Worm (Caenorhabditis elegans): ENCODE measurements around the gene T01B6.1.

Gene T01B6.1

ce11 chrX:2381282-2381681 is 45.8 kb downstream of the T01B6.1 start, which contains the start of gene F47G3.4:
TSS of gene F47G3.4 (plus strand) at chrX:2381582.
- TF ChIP-seq duxl-1 (tag; optimal IDR thresholded peaks at IDR 0.05; ENCODE audit: poor library complexity) (no peak), mdt-29 (GFP tag; IDR thresholded peaks at IDR 0.05) (no peak), Y75B8A.6 (GFP tag; IDR thresholded peaks at IDR 0.05) (no peak), F44E2.7 (GFP tag; IDR thresholded peaks at IDR 0.05) (no peak), dmd-9 (GFP tag; IDR thresholded peaks at IDR 0.05) (no peak)

- TF ChIP-seq dmd-9 (GFP tag; IDR thresholded peaks at IDR 0.05) (no peak), snpc-4 (tag; optimal IDR thresholded peaks at IDR 0.05) (no peak), lin-1 (GFP tag; IDR thresholded peaks at IDR 0.05) (no peak), ctbp-1 (GFP tag; IDR thresholded peaks at IDR 0.05) (no peak), mdl-1 (tag; optimal IDR thresholded peaks at IDR 0.05) (peak in 1 of 2 experiments; percentile 31), Y5F2A.4 (GFP tag; optimal IDR thresholded peaks at IDR 0.05) (no peak), saeg-2 (GFP tag; IDR thresholded peaks at IDR 0.05) (no peak), pqm-1 (tag; optimal IDR thresholded peaks at IDR 0.05) (no peak), egl-27 (tag; optimal IDR thresholded peaks at IDR 0.05) (no peak), rbr-2 (tag; optimal IDR thresholded peaks at IDR 0.05) (peak; percentile 54), lin-39 (tag; optimal IDR thresholded peaks at IDR 0.05) (no peak), attf-4 (tag; optimal IDR thresholded peaks at IDR 0.05) (no peak), unc-39 (tag; optimal IDR thresholded peaks at IDR 0.05) (no peak), madf-9 (GFP tag; conservative IDR thresholded peaks at IDR 0.05) (no peak), mxl-3 (GFP tag; optimal IDR thresholded peaks at IDR 0.05) (peak; percentile 5), nhr-102 (tag; optimal IDR thresholded peaks at IDR 0.05) (peak; percentile 42), php-3 (GFP tag; IDR thresholded peaks at IDR 0.05) (no peak), ama-1 (optimal IDR thresholded peaks at IDR 0.05) (no peak), F37D6.2 (tag; optimal IDR thresholded peaks at IDR 0.05) (peak; percentile 9), daf-12 (tag; optimal IDR thresholded peaks at IDR 0.05) (no peak), nhr-28 (tag; optimal IDR thresholded peaks at IDR 0.05) (peak; percentile 55), nhr-77 (tag; optimal IDR thresholded peaks at IDR 0.05) (peak; percentile 9), Y105C5A.15 (GFP tag; IDR thresholded peaks at IDR 0.05) (no peak), pha-4 (GFP tag; IDR thresholded peaks at IDR 0.05) (no peak), pha-4 (tag; optimal IDR thresholded peaks at IDR 0.05) (no peak), ztf-7 (tag; optimal IDR thresholded peaks at IDR 0.05) (peak; percentile 15), lim-7 (GFP tag; IDR thresholded peaks at IDR 0.05) (no peak), unc-130 (GFP tag; optimal IDR thresholded peaks at IDR 0.05) (no peak), aha-1 (tag) (no peak), nhr-42 (GFP tag; IDR thresholded peaks at IDR 0.05) (no peak), Y75B8A.6 (GFP tag; IDR thresholded peaks at IDR 0.05) (no peak), hif-1 (tag; optimal IDR thresholded peaks at IDR 0.05) (peak in 1 of 2 experiments; percentile 11), lsy-2 (tag; optimal IDR thresholded peaks at IDR 0.05) (peak in 1 of 2 experiments; percentile 78), hlh-30 (tag; optimal IDR thresholded peaks at IDR 0.05; ENCODE audit: insufficient read depth) (peak; percentile 60), dve-1 (tag; optimal IDR thresholded peaks at IDR 0.05; ENCODE audit: insufficient read depth) (peak; percentile 66), hlh-11 (tag; optimal IDR thresholded peaks at IDR 0.05) (peak; percentile 54), dpl-1 (GFP tag; optimal IDR thresholded peaks at IDR 0.05) (peak; percentile 64), duxl-1 (tag; optimal IDR thresholded peaks at IDR 0.05; ENCODE audit: poor library complexity) (peak; percentile 2), ceh-82 (tag; optimal IDR thresholded peaks at IDR 0.05) (no peak), hmg-1.1 (GFP tag; IDR thresholded peaks at IDR 0.05) (peak; percentile 73), nhr-25 (tag; optimal IDR thresholded peaks at IDR 0.05; ENCODE audit: borderline replicate concordance, insufficient read depth) (no peak), ceh-28 (tag; optimal IDR thresholded peaks at IDR 0.05) (no peak), mes-2 (tag; optimal IDR thresholded peaks at IDR 0.05; ENCODE audit: poor library complexity, severe bottlenecking) (peak; percentile 73), dmd-6 (GFP tag; IDR thresholded peaks at IDR 0.05) (peak; percentile 57), ceh-32 (tag; optimal IDR thresholded peaks at IDR 0.05; ENCODE audit: poor library complexity) (no peak), tra-1 (GFP tag; IDR thresholded peaks at IDR 0.05) (no peak), mep-1 (tag; optimal IDR thresholded peaks at IDR 0.05) (peak; percentile 74)
Observed at ce11 chrX:2382227-2382626, 46.7 kb downstream of the T01B6.1 start.

Data from whole organism, L4 larva.